Fruit fly (Drosophila melanogaster): ENCODE results near the gene CG5080.

DNA sequence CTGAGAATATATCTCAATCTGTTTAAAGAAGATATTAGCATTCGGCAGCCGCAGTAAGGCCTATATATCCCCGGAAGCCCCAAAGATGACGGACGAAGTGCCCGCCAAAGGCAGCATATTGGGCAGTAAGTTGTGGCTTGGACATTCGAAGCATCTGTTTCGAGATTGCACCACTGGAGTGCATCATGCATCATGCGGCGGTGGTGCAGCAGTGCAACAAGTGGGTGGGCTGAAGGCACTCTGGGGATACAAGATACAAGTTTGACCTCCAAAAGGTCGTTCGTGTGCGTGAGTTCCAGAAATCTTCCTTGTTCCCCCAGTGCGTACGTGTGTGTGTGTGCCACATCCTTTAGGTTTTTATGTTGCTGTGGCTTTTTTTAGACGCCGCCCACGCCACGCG lies 20.4 kb downstream of the CG5080 start:
- TF ChIP-seq Clk (GFP tag; optimal IDR thresholded peaks at IDR 0.05) (no peak), toe (GFP tag; optimal IDR thresholded peaks at IDR 0.05) (no peak), kay (GFP tag; ENCODE audit: borderline replicate concordance) (no peak), CG7045 (GFP tag; optimal IDR thresholded peaks at IDR 0.05) (no peak), Mnt (GFP tag; optimal IDR thresholded peaks at IDR 0.05) (no peak)
